Fruit fly (Drosophila melanogaster): ENCODE measurements around the gene E5.

DNA sequence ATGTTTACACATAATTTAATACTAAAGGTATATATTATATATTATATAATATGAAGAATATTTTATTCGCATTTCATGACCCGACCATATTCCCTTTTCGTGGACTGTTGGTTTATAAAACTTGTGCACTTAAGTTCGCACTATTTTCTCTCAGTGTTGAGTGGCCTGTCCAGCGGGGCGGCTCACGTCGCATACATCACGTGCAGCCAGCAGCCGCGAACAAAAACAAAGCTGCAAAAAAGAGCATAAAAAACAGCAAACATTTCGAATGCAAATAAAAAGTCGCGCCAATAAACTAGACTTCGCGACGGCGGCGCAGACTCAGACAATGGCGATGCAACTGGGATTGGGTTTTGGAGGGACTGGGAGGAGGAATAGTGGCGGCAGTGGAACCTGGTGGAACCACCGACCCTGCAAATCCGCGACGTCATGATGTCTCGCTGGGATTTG lies 29.4 kb downstream of the E5 start:
- TF ChIP-seq CG32121 (GFP tag; IDR thresholded peaks at IDR 0.05) (peak; percentile 88), Ets98B (GFP tag; IDR thresholded peaks at IDR 0.05) (peak; percentile 87), CG14655 (GFP tag; optimal IDR thresholded peaks at IDR 0.05) (peak; percentile 77), Pif1A (GFP tag; optimal IDR thresholded peaks at IDR 0.05) (peak; percentile 69), D1 (tag; optimal IDR thresholded peaks at IDR 0.05) (peak; percentile 50)

Measured in whole organism, pupa.